Fruit fly (Drosophila melanogaster): ENCODE results near the gene CG11560.

Gene CG11560

dm6 chr3L:12096799-12097662 is 22.8 kb upstream of the CG11560 start:
- TF ChIP-seq insv (optimal IDR thresholded peaks at IDR 0.05) = no peak
- no peak for TF ChIP-seq ttk (optimal IDR thresholded peaks at IDR 0.05)
- TF ChIP-seq h (optimal IDR thresholded peaks at IDR 0.05) = no peak
- TF ChIP-seq Sin3A (optimal IDR thresholded peaks at IDR 0.05) = no peak
- no peak for TF ChIP-seq Myc (optimal IDR thresholded peaks at IDR 0.05)
- no peak for TF ChIP-seq psq (optimal IDR thresholded peaks at IDR 0.05)

DNA sequence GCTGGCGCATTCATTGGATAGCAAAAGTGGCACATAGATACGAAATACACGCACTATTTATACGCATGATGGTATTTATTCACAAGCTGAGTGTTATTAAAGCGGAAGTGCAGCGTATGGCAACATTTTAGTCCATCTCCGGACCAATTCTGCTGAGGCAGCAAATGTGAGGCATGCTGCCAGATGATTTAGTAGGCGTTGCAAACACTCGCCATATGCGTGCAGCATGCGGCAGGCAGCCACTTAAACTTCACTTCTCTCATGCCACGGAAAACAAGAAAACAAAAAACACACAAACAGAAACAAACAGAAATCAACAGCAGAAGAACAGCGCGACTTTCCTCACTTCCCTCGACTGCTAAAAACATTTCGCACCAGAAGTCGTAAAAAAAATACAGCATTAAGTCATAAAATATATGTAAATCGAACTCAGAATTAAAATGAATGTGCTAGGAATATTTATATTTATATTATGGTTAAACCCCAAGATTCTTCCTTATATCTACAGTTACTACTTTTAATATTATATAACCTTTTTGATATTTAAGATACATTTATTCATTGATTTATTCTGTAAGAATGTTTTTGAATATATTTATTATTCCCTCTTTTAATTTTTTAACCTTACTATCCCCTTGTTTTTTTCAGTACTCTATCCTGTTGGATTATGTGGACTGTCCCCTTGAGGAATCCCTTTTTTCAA is 20.3 kb upstream of the CG11560 start:
- TF ChIP-seq h (optimal IDR thresholded peaks at IDR 0.05) (no peak), ttk (optimal IDR thresholded peaks at IDR 0.05) (no peak), Myc (optimal IDR thresholded peaks at IDR 0.05) (no peak), Sin3A (optimal IDR thresholded peaks at IDR 0.05) (no peak), insv (optimal IDR thresholded peaks at IDR 0.05) (no peak), psq (optimal IDR thresholded peaks at IDR 0.05) (no peak)

- TF ChIP-seq psq (optimal IDR thresholded peaks at IDR 0.05) (no peak), Sin3A (optimal IDR thresholded peaks at IDR 0.05) (no peak), ttk (optimal IDR thresholded peaks at IDR 0.05) (no peak), Myc (optimal IDR thresholded peaks at IDR 0.05) (no peak), h (optimal IDR thresholded peaks at IDR 0.05) (no peak), insv (optimal IDR thresholded peaks at IDR 0.05) (no peak)
Measured at dm6 chr3L:12101924-12102383, 17.9 kb upstream of the CG11560 start.

DNA sequence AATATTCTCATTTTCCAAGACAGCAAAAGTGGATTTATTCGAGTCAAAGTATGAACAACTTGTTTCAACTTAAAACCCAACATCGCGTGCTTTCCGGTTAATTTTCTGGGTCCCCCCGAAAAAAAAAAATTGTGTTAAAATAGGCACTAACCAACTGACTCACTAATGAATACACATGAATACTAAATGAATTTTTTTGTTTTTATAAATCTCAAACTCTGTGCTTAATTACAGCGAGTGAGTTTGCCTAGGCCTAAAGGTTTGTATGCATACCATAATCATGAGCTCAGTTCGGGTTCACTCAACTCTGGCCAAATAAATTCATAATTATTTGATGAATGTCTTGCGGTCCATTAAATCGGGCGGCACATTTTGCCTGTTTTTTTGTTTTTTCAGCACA is 12.4 kb upstream of the CG11560 start:
- TF ChIP-seq Myc (optimal IDR thresholded peaks at IDR 0.05) = no peak
- TF ChIP-seq Sin3A (optimal IDR thresholded peaks at IDR 0.05) = no peak
- TF ChIP-seq ttk (optimal IDR thresholded peaks at IDR 0.05) = no peak
- TF ChIP-seq psq (optimal IDR thresholded peaks at IDR 0.05) = no peak
- no peak for TF ChIP-seq insv (optimal IDR thresholded peaks at IDR 0.05)
- TF ChIP-seq h (optimal IDR thresholded peaks at IDR 0.05) = no peak

- TF ChIP-seq h (optimal IDR thresholded peaks at IDR 0.05) (no peak), insv (optimal IDR thresholded peaks at IDR 0.05) (no peak), psq (optimal IDR thresholded peaks at IDR 0.05) (no peak), Myc (optimal IDR thresholded peaks at IDR 0.05) (no peak), Sin3A (optimal IDR thresholded peaks at IDR 0.05) (no peak), ttk (optimal IDR thresholded peaks at IDR 0.05) (no peak)
Measured at dm6 chr3L:12108515-12108914, 11.3 kb upstream of the CG11560 start.

DNA sequence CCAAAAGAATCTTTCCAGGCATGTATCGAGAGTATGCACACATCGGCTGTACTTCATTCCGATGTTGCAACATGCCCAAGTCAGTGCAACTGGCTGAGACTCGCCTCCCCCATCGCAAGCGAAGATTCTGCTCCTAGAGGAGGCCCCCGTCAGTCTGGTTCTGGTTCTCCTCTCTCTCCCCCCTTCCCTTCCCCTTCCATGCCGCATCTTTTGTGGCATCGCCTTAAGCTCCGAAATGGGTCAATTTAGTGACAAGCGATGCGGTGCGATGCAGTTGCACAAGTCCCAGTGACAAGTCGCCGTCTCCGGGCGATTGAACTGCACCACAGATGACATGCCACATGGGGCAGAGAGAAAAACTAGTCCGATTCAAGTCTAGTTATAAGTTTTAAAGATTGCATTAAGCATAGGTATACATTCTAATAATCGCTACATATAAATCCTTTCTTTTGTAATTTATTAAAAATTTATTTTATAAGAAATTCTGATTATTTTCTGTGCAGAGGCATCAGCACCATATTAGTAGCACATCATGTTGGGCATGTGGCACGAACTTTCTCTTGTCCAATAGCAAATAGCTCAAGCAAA is 10.7 kb upstream of the CG11560 start:
- TF ChIP-seq Sin3A (optimal IDR thresholded peaks at IDR 0.05) = no peak
- TF ChIP-seq psq (optimal IDR thresholded peaks at IDR 0.05) = no peak
- TF ChIP-seq Myc (optimal IDR thresholded peaks at IDR 0.05) = no peak
- no peak for TF ChIP-seq insv (optimal IDR thresholded peaks at IDR 0.05)
- no peak for TF ChIP-seq ttk (optimal IDR thresholded peaks at IDR 0.05)

- TF ChIP-seq Myc (optimal IDR thresholded peaks at IDR 0.05) (no peak), ttk (optimal IDR thresholded peaks at IDR 0.05) (no peak), h (optimal IDR thresholded peaks at IDR 0.05) (no peak), psq (optimal IDR thresholded peaks at IDR 0.05) (no peak), insv (optimal IDR thresholded peaks at IDR 0.05) (no peak), Sin3A (optimal IDR thresholded peaks at IDR 0.05) (no peak)
Measured at dm6 chr3L:12111081-12111958, 8.5 kb upstream of the CG11560 start.

- TF ChIP-seq psq (optimal IDR thresholded peaks at IDR 0.05) (no peak), ttk (optimal IDR thresholded peaks at IDR 0.05) (no peak), Sin3A (optimal IDR thresholded peaks at IDR 0.05) (no peak), Myc (optimal IDR thresholded peaks at IDR 0.05) (no peak), h (optimal IDR thresholded peaks at IDR 0.05) (no peak)
Measured at dm6 chr3L:12112967-12113366, 6.9 kb upstream of the CG11560 start.

DNA sequence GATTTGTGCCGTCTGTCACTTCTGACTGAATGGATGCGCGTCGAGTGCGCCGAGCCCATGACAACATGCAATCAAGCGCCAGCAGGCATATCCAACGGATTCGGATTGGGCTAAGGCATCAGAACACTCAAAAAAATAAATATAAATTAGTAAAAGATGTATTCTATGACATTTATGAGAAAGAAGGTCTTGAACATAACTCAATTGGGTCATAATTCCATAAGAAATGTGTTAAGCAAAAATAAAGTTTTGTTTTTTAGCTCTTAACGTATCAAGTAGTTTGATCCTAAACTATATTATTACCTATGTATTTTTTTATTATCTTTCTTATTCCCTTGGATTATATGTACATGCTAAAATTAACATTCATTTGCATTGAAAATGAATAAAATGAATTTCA is 6.2 kb upstream of the CG11560 start:
- TF ChIP-seq Sin3A (optimal IDR thresholded peaks at IDR 0.05) = no peak
- TF ChIP-seq h (optimal IDR thresholded peaks at IDR 0.05) = no peak
- TF ChIP-seq psq (optimal IDR thresholded peaks at IDR 0.05) = no peak
- no peak for TF ChIP-seq insv (optimal IDR thresholded peaks at IDR 0.05)
- no peak for TF ChIP-seq ttk (optimal IDR thresholded peaks at IDR 0.05)
- no peak for TF ChIP-seq Myc (optimal IDR thresholded peaks at IDR 0.05)

DNA sequence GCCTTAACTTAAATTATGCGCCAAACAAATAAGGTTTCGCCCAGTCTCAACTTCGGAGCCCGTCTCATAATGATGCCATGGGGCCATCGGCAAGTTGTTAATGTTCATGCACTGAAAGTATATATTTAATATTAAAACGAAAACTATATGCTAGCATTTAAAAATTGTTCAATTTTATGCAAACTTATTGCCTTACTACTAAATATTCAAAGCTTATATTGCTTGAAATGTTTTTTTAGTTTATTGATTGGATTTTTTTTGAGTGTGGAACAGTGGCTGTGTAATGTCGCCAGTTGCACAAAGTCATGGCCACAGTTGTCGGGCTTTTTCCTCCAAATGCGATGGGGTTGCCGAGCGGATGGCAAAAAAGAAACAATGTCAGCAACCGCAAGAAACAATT is 5.6 kb upstream of the CG11560 start:
- TF ChIP-seq Sin3A (optimal IDR thresholded peaks at IDR 0.05) (no peak), Myc (optimal IDR thresholded peaks at IDR 0.05) (no peak), ttk (optimal IDR thresholded peaks at IDR 0.05) (no peak), h (optimal IDR thresholded peaks at IDR 0.05) (no peak), insv (optimal IDR thresholded peaks at IDR 0.05) (no peak), psq (optimal IDR thresholded peaks at IDR 0.05) (no peak)

dm6 chr3L:12115103-12115502 is 4.7 kb upstream of the CG11560 start:
- no peak for TF ChIP-seq insv (optimal IDR thresholded peaks at IDR 0.05)
- TF ChIP-seq Sin3A (optimal IDR thresholded peaks at IDR 0.05) = no peak
- TF ChIP-seq Myc (optimal IDR thresholded peaks at IDR 0.05) = no peak
- no peak for TF ChIP-seq h (optimal IDR thresholded peaks at IDR 0.05)
- no peak for TF ChIP-seq psq (optimal IDR thresholded peaks at IDR 0.05)
- TF ChIP-seq ttk (optimal IDR thresholded peaks at IDR 0.05) = no peak

Measured in Kc167 (cell line).